Fruit fly (Drosophila melanogaster) whole organism, larva: Measurements from ENCODE around the gene CG42371.

Experiments
- noc ChIP-seq: fragments of 200-800 bp; sonication (Bioruptor generic); optimal IDR thresholded peaks from 3 replicates; lab custom pipeline; 2019; ENCODE audit warnings: missing biosample characterization, mild to moderate bottlenecking, missing genetic modification characterization, moderate library complexity

CG42371 gene

DNA sequence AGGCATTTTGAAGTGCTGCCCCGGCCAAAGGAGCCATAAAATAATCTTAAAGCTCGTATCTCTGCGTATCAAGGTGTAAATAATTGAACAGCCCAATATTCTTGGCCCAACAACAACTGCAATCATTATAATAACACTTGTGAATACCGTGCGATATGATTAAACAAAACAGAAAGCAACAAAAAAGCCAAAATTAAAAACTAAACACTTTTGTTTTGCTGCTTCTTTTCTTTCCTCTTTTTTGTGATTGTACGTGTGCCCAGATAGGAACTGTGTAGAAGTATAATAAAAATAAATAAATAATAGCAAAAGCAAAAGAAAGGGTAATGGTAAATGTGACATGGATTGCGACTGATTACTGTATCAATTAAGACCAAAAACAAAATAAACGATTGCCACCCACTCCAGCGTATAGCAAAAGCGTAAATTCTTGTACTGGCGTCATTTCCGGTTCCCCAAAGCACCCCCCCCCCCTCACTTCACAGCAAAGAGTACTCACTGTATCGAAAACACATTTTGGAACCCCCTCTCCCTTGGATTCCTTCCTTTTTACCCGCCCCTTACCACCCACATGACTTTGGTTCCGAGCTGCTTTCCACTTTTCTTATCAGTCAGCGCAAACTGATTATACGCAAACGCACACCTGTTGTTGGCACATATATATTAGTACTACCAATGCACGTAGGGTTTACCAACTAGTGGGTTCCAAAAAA lies 45.5 kb downstream of the CG42371 start:
- peak; percentile 75 for TF ChIP-seq noc (tag; lab: Kevin White, UChicago)

DNA sequence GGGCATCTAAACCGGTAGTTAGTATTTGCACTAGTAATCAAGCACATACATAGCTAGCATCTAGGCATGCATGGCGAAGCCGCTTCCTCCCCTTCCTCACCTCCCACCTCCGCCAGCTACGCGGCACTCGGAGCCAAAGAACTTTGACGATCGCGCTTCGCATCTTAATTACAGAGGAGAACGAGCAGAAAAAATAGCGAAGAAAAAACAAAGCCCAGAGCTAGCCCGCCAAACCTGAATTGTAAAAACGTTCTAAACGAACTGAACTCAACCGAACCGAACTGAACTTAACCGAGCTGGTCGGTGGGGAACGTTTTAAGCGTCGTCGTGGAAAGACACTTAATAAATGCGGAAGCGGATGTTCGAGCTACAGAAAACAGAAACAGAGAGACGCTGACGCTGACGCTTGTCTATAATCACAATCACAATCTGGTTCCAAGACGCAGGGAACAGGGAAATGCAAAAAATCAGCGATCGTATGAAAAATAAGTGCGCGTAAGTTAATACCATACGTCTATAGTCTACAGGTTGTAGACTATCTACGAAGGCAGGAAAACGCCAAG lies 48.1 kb downstream of the CG42371 start:
- no peak for TF ChIP-seq noc (tag; lab: Kevin White, UChicago)

DNA sequence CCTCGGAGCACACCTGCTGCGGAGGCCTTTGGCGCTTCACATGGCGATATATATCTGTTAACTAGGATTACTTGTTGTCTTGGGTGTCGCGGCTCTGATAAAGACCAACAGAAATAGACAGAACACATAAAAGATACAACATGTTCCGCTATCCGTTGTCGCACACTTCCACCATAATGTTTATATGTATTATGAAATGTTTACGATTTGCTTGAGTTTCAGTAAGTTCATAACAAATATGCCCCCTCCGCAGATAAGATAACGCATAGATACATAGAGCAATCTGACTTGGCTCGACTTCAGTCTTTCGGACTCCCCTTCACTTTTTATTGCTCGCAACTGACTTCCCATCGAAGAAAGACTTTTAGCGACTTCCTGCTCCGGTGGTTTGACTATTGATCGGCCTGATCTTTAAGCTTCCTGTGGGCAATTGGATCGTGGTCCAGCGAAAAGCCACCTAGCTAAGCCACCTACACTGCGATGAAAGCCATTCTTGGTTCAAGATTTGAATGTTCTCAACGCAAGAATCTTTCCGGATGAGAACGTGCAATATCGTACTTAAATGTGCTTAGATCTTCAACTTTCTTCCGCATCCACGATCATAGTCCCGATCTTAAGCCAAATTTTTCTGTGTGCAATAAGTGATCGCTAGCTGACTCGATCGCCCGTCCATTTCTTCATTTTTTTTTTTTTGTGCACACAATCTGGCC lies 48.7 kb downstream of the CG42371 start:
- TF ChIP-seq noc (tag; lab: Kevin White, UChicago): peak; percentile 9

DNA sequence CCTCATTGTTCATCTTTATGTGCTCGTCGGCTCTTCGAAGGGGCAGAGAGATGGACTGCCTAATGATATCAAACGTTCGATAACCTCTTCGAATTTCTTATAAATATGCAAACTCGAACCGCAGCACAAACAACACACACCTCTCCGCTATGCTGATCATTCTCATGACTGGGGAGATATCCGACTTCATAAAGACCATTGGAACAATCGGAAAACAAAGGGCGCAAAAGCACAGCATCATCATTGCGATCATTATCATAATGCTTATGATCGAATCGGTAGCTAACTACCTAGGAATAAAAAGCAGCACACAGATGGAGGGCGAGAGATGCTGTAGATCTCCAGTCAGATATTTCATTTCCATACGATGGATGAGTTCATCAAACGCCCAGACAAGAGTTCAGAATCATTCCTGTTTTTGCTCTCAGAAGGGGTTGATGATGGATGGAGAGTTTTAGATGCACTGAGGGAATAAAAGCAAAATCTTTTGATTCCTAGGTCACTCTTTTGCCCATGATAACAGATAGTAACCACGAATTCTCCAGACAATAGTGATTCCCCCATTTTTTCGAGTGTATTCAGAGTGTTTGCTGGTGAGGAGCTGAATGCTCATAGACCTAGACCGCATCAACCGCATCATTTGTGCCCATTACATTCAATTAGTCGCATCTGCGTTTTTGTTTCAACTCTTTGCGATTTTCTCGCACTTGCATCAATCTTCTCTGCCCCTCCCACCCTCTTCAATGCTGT lies 49.9 kb downstream of the CG42371 start:
- TF ChIP-seq noc (tag; lab: Kevin White, UChicago): no peak
